Worm (Caenorhabditis elegans) whole organism, mixed stage, embryonic: ENCODE measurements around the gene C18E9.2.

ENCODE experiments used
- M03D4.4 ChIP-seq: sonication (generic microtip); optimal IDR thresholded peaks from 2 replicates; lab custom pipeline; 2017; ENCODE audit warnings: mild to moderate bottlenecking, missing genetic modification characterization, missing compliant biosample characterization
- lin-13 ChIP-seq: fragments of 150-350 bp; optimal IDR thresholded peaks from 2 replicates; lab custom pipeline; 2014; ENCODE audit warnings: missing biosample characterization, missing genetic modification characterization
- nhr-12 ChIP-seq: fragments of 150-350 bp; optimal IDR thresholded peaks from 2 replicates; lab custom pipeline; 2014; ENCODE audit warnings: missing biosample characterization, missing genetic modification characterization
- nhr-28 ChIP-seq: fragments of 150-350 bp; optimal IDR thresholded peaks from 2 replicates; lab custom pipeline; 2014; ENCODE audit warnings: missing biosample characterization, missing genetic modification characterization
- sem-2 ChIP-seq: fragments of 200-800 bp; sonication (Bioruptor generic); optimal IDR thresholded peaks from 2 replicates; lab custom pipeline; 2018; ENCODE audit warnings: mild to moderate bottlenecking, missing genetic modification characterization, missing compliant biosample characterization
- sptf-1 ChIP-seq: sonication (generic microtip); optimal IDR thresholded peaks from 2 replicates; lab custom pipeline; 2017; ENCODE audit warnings: mild to moderate bottlenecking, missing genetic modification characterization, moderate library complexity, missing compliant biosample characterization
- unc-39 ChIP-seq: fragments of 150-350 bp; optimal IDR thresholded peaks from 2 replicates; lab custom pipeline; 2014; ENCODE audit warnings: missing biosample characterization, missing genetic modification characterization
- unc-62 ChIP-seq: fragments of 150-350 bp; optimal IDR thresholded peaks from 2 replicates; lab custom pipeline; 2014; ENCODE audit warnings: missing biosample characterization, missing genetic modification reagents, missing genetic modification characterization

DNA sequence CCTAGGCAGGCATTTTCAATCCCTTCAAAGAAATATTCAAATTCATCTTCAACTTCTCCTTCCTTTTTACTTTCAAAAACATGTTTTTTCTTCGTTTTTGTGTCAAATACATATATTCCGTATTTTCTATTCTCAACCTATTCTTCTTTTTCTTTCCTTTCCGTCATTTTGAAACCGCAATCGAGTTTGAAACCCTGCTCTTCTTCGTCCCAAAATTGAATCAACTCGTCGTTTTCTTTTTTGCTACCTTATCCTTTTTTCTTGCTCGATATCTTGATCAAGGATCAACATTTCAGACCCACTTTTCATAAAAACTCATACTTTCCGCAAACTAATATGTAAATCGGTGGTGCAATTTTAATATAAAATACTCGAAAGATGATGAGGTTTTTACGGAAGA lies 19.6 kb upstream of the C18E9.2 start:
- TF ChIP-seq unc-39 (tag; lab: Kevin White, UChicago) (no peak), M03D4.4 (tag; lab: Kevin White, UChicago) (no peak), nhr-28 (no peak), sptf-1 (tag; lab: Kevin White, UChicago) (no peak), sem-2 (GFP tag; lab: Kevin White, UChicago) (no peak), lin-13 (tag; lab: Kevin White, UChicago) (no peak), unc-62 (no peak), nhr-12 (tag; lab: Kevin White, UChicago) (no peak)
